Worm (Caenorhabditis elegans) whole organism, late embryonic: ENCODE data around the gene fbxa-90.

ENCODE experiments used
- K09A11.1 ChIP-seq: sonication (generic microtip); optimal IDR thresholded peaks from 2 replicates; lab custom pipeline; 2017; ENCODE audit warnings: antibody characterized with exemption, mild to moderate bottlenecking, missing genetic modification characterization, missing compliant biosample characterization; ENCODE audit not compliant: insufficient read depth
- Y22D7AL.16 ChIP-seq: sonication (generic microtip); optimal IDR thresholded peaks from 2 replicates; lab custom pipeline; 2016; ENCODE audit warnings: missing genetic modification characterization, missing compliant biosample characterization
- ahr-1 ChIP-seq: sonication (generic microtip); optimal IDR thresholded peaks from 2 replicates; lab custom pipeline; 2016; ENCODE audit warnings: missing genetic modification characterization, missing compliant biosample characterization
- ceh-14 ChIP-seq: sonication (generic microtip); optimal IDR thresholded peaks from 2 replicates; lab custom pipeline; 2016; ENCODE audit warnings: missing genotype, missing genetic modification characterization, missing compliant biosample characterization
- ceh-18 ChIP-seq: sonication (generic microtip); optimal IDR thresholded peaks from 2 replicates; lab custom pipeline; 2016; ENCODE audit warnings: missing genetic modification characterization, missing compliant biosample characterization
- ceh-19 ChIP-seq: fragments of 200-800 bp; sonication (Bioruptor generic); optimal IDR thresholded peaks from 2 replicates; lab custom pipeline; 2018; ENCODE audit warnings: mild to moderate bottlenecking, missing genetic modification characterization, missing compliant biosample characterization
- ceh-2 ChIP-seq: sonication (generic microtip); optimal IDR thresholded peaks from 2 replicates; lab custom pipeline; 2016; ENCODE audit warnings: missing genotype, missing genetic modification characterization, missing compliant biosample characterization
- ceh-22 ChIP-seq: sonication (generic microtip); optimal IDR thresholded peaks from 2 replicates; lab custom pipeline; 2017; ENCODE audit warnings: missing biosample characterization, missing genetic modification characterization
- ceh-24 ChIP-seq: sonication (generic microtip); optimal IDR thresholded peaks from 2 replicates; lab custom pipeline; 2016; ENCODE audit warnings: mild to moderate bottlenecking, missing genetic modification characterization, missing compliant biosample characterization
- ceh-31 ChIP-seq: sonication (generic microtip); optimal IDR thresholded peaks from 2 replicates; lab custom pipeline; 2016; ENCODE audit warnings: missing genetic modification characterization, missing compliant biosample characterization
- ceh-34 ChIP-seq: sonication (generic microtip); optimal IDR thresholded peaks from 2 replicates; lab custom pipeline; 2016; ENCODE audit warnings: mild to moderate bottlenecking, missing genetic modification characterization, missing compliant biosample characterization
- ceh-48 ChIP-seq: sonication (generic microtip); optimal IDR thresholded peaks from 2 replicates; lab custom pipeline; 2016; ENCODE audit warnings: missing genetic modification characterization, inconsistent platforms, missing compliant biosample characterization
- dve-1 ChIP-seq: sonication (generic microtip); optimal IDR thresholded peaks from 2 replicates; lab custom pipeline; 2017; ENCODE audit warnings: antibody characterized with exemption, mild to moderate bottlenecking, missing genetic modification characterization, missing compliant biosample characterization
- elt-2 ChIP-seq: sonication (generic microtip); optimal IDR thresholded peaks from 2 replicates; lab custom pipeline; 2016; ENCODE audit warnings: missing genetic modification reagents, missing genetic modification characterization, missing compliant biosample characterization
- elt-4 ChIP-seq: sonication (generic microtip); optimal IDR thresholded peaks from 2 replicates; lab custom pipeline; 2016; ENCODE audit warnings: missing genetic modification characterization, missing compliant biosample characterization
- ets-4 ChIP-seq: sonication (generic microtip); optimal IDR thresholded peaks from 2 replicates; lab custom pipeline; 2016; ENCODE audit warnings: missing genetic modification characterization, missing compliant biosample characterization
- fax-1 ChIP-seq: sonication (generic microtip); optimal IDR thresholded peaks from 2 replicates; lab custom pipeline; 2016; ENCODE audit warnings: missing genotype, missing genetic modification characterization, missing compliant biosample characterization
- fkh-10 ChIP-seq: fragments of 150-350 bp; optimal IDR thresholded peaks from 2 replicates; lab custom pipeline; 2014; ENCODE audit warnings: missing biosample characterization, missing genetic modification reagents, missing genetic modification characterization
- fkh-6 ChIP-seq: sonication (generic microtip); optimal IDR thresholded peaks from 2 replicates; lab custom pipeline; 2016; ENCODE audit warnings: missing genetic modification characterization, missing compliant biosample characterization
- hlh-15 ChIP-seq: sonication (generic microtip); optimal IDR thresholded peaks from 2 replicates; lab custom pipeline; 2016; ENCODE audit warnings: missing genetic modification characterization, missing compliant biosample characterization
- hlh-30 ChIP-seq: sonication (generic microtip); optimal IDR thresholded peaks from 2 replicates; lab custom pipeline; 2017; ENCODE audit warnings: antibody characterized with exemption, missing genetic modification characterization, missing compliant biosample characterization; ENCODE audit not compliant: insufficient read depth
- hlh-6 ChIP-seq: sonication (generic microtip); optimal IDR thresholded peaks from 2 replicates; lab custom pipeline; 2016; ENCODE audit warnings: missing genotype, missing genetic modification characterization, missing compliant biosample characterization
- hlh-8 ChIP-seq: sonication (generic microtip); optimal IDR thresholded peaks from 2 replicates; lab custom pipeline; 2016; ENCODE audit warnings: missing genotype, missing genetic modification characterization, missing compliant biosample characterization
- lim-6 ChIP-seq: sonication (generic microtip); optimal IDR thresholded peaks from 2 replicates; lab custom pipeline; 2016; ENCODE audit warnings: missing genetic modification characterization, missing compliant biosample characterization
- madf-2 ChIP-seq: sonication (generic microtip); optimal IDR thresholded peaks from 2 replicates; lab custom pipeline; 2017; ENCODE audit warnings: missing genetic modification characterization, missing compliant biosample characterization
- nfya-1 ChIP-seq: sonication (generic microtip); optimal IDR thresholded peaks from 2 replicates; lab custom pipeline; 2017; ENCODE audit warnings: missing genetic modification characterization, mild to moderate bottlenecking, missing compliant biosample characterization, antibody characterized with exemption, moderate library complexity
- odd-2 ChIP-seq: sonication (generic microtip); optimal IDR thresholded peaks from 2 replicates; lab custom pipeline; 2017; ENCODE audit warnings: antibody characterized with exemption, mild to moderate bottlenecking, missing genetic modification characterization, missing compliant biosample characterization
- pag-3 ChIP-seq: sonication (generic microtip); optimal IDR thresholded peaks from 2 replicates; lab custom pipeline; 2016; ENCODE audit warnings: missing compliant biosample characterization, missing genetic modification characterization, borderline replicate concordance
- pat-9 ChIP-seq: fragments of 200-800 bp; sonication (Bioruptor generic); optimal IDR thresholded peaks from 2 replicates; lab custom pipeline; 2018; ENCODE audit warnings: mild to moderate bottlenecking, missing genetic modification characterization, moderate library complexity, missing compliant biosample characterization
- pax-1 ChIP-seq: fragments of 150-350 bp; optimal IDR thresholded peaks from 2 replicates; lab custom pipeline; 2014; ENCODE audit warnings: missing biosample characterization, missing genetic modification characterization
- pqm-1 ChIP-seq: sonication (generic microtip); optimal IDR thresholded peaks from 2 replicates; lab custom pipeline; 2016; ENCODE audit warnings: missing genetic modification characterization, missing compliant biosample characterization
- pros-1 ChIP-seq: fragments of 150-350 bp; optimal IDR thresholded peaks from 2 replicates; lab custom pipeline; 2014; ENCODE audit warnings: missing biosample characterization, missing genetic modification reagents, missing genetic modification characterization
- ref-2 ChIP-seq: sonication (generic microtip); optimal IDR thresholded peaks from 2 replicates; lab custom pipeline; 2016; ENCODE audit warnings: missing genetic modification characterization, missing compliant biosample characterization
- rnt-1 ChIP-seq: sonication (generic microtip); optimal IDR thresholded peaks from 2 replicates; lab custom pipeline; 2016; ENCODE audit warnings: missing genetic modification characterization, missing compliant biosample characterization
- syd-9 ChIP-seq: sonication (generic microtip); optimal IDR thresholded peaks from 2 replicates; lab custom pipeline; 2016; ENCODE audit warnings: mild to moderate bottlenecking, missing genetic modification characterization, moderate library complexity, missing compliant biosample characterization
- tbx-2 ChIP-seq: sonication (generic microtip); optimal IDR thresholded peaks from 2 replicates; lab custom pipeline; 2016; ENCODE audit warnings: missing genetic modification characterization, missing compliant biosample characterization
- tbx-7 ChIP-seq: sonication (generic microtip); optimal IDR thresholded peaks from 2 replicates; lab custom pipeline; 2016; ENCODE audit warnings: missing genotype, missing genetic modification characterization, missing compliant biosample characterization
- unc-42 ChIP-seq: sonication (generic microtip); optimal IDR thresholded peaks from 2 replicates; lab custom pipeline; 2016; ENCODE audit warnings: missing genotype, missing genetic modification characterization, missing compliant biosample characterization
- unc-55 ChIP-seq: sonication (generic microtip); optimal IDR thresholded peaks from 2 replicates; lab custom pipeline; 2017; ENCODE audit warnings: missing biosample characterization, missing genetic modification reagents, missing genetic modification characterization
- unc-86 ChIP-seq: sonication (generic microtip); optimal IDR thresholded peaks from 2 replicates; lab custom pipeline; 2016; ENCODE audit warnings: missing genetic modification characterization, missing compliant biosample characterization

The fbxa-90 gene

ce11 chrV:16956229-16956628 lies 10.4 kb upstream of the fbxa-90 start, which contains the start of gene clec-239:
TSS of gene clec-239 (plus strand) at chrV:16956529.
- no peak for TF ChIP-seq fkh-6
- no peak for TF ChIP-seq ceh-22 (tag; lab: Kevin White, UChicago)
- no peak for TF ChIP-seq nfya-1
- no peak for TF ChIP-seq lim-6 (tag; lab: Kevin White, UChicago)
- TF ChIP-seq ceh-2 = no peak
- TF ChIP-seq pag-3 (tag; lab: Kevin White, UChicago) = no peak
- no peak for TF ChIP-seq pax-1 (tag; lab: Kevin White, UChicago)
- TF ChIP-seq pat-9 (tag; lab: Kevin White, UChicago) = no peak
- TF ChIP-seq tbx-7 (tag; lab: Kevin White, UChicago) = no peak
- no peak for TF ChIP-seq Y22D7AL.16
- no peak for TF ChIP-seq odd-2 (tag; lab: Kevin White, UChicago)

DNA sequence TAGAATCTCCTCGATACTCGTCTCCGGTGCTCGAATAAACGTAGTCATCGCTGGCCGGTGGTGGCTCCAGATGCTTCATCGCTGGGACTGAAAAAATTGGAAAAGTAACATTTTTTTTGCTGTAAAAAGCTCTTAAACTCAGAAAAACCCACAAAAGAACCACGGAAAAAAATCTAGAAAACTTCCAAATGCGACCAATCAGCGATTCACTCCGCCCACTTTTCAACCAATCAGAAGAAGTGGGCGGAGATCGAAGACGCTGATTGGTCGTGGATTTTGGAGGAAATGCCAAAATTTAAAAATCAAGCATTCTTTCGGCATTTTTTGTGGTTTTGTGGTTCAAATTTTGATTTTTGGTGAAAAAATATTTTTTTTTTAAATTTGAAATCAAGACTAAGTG lies 7.6 kb upstream of the fbxa-90 start:
- TF ChIP-seq hlh-8 (tag; lab: Kevin White, UChicago) (no peak), nfya-1 (peak; percentile 84)

ce11 chrV:16965655-16966054 lies 959 bp upstream of the fbxa-90 start, which contains the start of gene efl-1:
TSS of gene efl-1 (minus strand) at chrV:16965675.
- peak; percentile 86 for TF ChIP-seq nfya-1
- peak; percentile 88 for TF ChIP-seq unc-55 (GFP tag; lab: Kevin White, UChicago)
- TF ChIP-seq unc-86 (tag; lab: Kevin White, UChicago) = no peak
- TF ChIP-seq fax-1 (tag; lab: Kevin White, UChicago) = no peak
- peak; percentile 34 for TF ChIP-seq ceh-19 (GFP tag; lab: Kevin White, UChicago)
- TF ChIP-seq pqm-1 (tag; lab: Kevin White, UChicago) = peak; percentile 19
- no peak for TF ChIP-seq hlh-6 (tag; lab: Kevin White, UChicago)
- peak; percentile 21 for TF ChIP-seq K09A11.1
- TF ChIP-seq pros-1 (tag; lab: Kevin White, UChicago) = peak; percentile 58
- TF ChIP-seq lim-6 (tag; lab: Kevin White, UChicago) = no peak
- TF ChIP-seq syd-9 (tag; lab: Kevin White, UChicago) = no peak
- TF ChIP-seq ceh-31 (tag; lab: Kevin White, UChicago) = peak; percentile 58
- TF ChIP-seq dve-1 (tag; lab: Kevin White, UChicago) = peak; percentile 57
- peak; percentile 98 for TF ChIP-seq unc-42
- TF ChIP-seq hlh-15 (tag; lab: Kevin White, UChicago) = no peak
- peak; percentile 78 for TF ChIP-seq rnt-1
- TF ChIP-seq pax-1 (tag; lab: Kevin White, UChicago) = peak; percentile 94
- no peak for TF ChIP-seq odd-2 (tag; lab: Kevin White, UChicago)
- peak; percentile 77 for TF ChIP-seq ceh-14 (tag; lab: Kevin White, UChicago)
- TF ChIP-seq ref-2 (tag; lab: Kevin White, UChicago) = peak; percentile 66
- peak; percentile 8 for TF ChIP-seq hlh-30 (tag; lab: Kevin White, UChicago)
- TF ChIP-seq madf-2 (tag; lab: Kevin White, UChicago) = no peak
- TF ChIP-seq elt-2 (tag; lab: Kevin White, UChicago) = peak; percentile 61
- peak; percentile 56 for TF ChIP-seq ceh-34 (tag; lab: Kevin White, UChicago)
- peak; percentile 9 for TF ChIP-seq ceh-48 (tag; lab: Kevin White, UChicago)
- TF ChIP-seq tbx-2 (tag; lab: Kevin White, UChicago) = peak; percentile 52
- no peak for TF ChIP-seq elt-4 (tag; lab: Kevin White, UChicago)
- TF ChIP-seq fkh-10 (GFP tag; lab: Kevin White, UChicago) = no peak
- TF ChIP-seq ets-4 = peak; percentile 17
- no peak for TF ChIP-seq ahr-1 (tag; lab: Kevin White, UChicago)
- TF ChIP-seq ceh-24 (tag; lab: Kevin White, UChicago) = no peak
- peak; percentile 70 for TF ChIP-seq ceh-18 (tag; lab: Kevin White, UChicago)
